Worm (Caenorhabditis elegans): ENCODE data around the gene srh-120.

srh-120 gene

DNA sequence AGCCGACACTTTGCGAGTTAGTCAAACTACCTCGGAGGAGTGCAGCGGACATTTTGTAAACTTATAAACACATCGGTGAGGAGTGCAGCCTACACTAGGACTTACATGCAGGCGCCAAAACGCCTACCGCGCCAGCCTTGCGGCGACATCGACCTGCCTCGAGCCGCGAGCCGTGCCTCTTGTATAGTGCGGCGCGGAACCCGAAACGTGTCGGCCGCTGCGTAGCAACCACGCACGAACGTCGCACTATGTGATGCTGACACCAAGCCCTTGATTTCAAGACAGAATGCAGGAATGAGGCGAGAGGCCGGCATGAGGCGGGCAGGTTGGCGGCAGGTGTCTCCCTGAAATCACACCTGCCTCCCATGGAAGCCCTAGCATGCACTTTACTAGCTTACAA is 33.8 kb downstream of the srh-120 start:
- TF ChIP-seq fax-1 (tag; optimal IDR thresholded peaks at IDR 0.05) = no peak
- TF ChIP-seq mec-3 (tag; optimal IDR thresholded peaks at IDR 0.05; ENCODE audit: borderline replicate concordance) = no peak
- TF ChIP-seq hlh-13 (GFP tag; optimal IDR thresholded peaks at IDR 0.05) = no peak
- TF ChIP-seq ceh-30 (tag; optimal IDR thresholded peaks at IDR 0.05) = no peak
- TF ChIP-seq ttx-3 (tag; optimal IDR thresholded peaks at IDR 0.05) = no peak
- TF ChIP-seq ceh-22 (tag; optimal IDR thresholded peaks at IDR 0.05) = no peak
- no peak for TF ChIP-seq rnt-1 (tag; optimal IDR thresholded peaks at IDR 0.05)
- TF ChIP-seq hlh-30 (tag; optimal IDR thresholded peaks at IDR 0.05; ENCODE audit: insufficient read depth) = no peak
- no peak for TF ChIP-seq npax-4 (tag; optimal IDR thresholded peaks at IDR 0.05)

DNA sequence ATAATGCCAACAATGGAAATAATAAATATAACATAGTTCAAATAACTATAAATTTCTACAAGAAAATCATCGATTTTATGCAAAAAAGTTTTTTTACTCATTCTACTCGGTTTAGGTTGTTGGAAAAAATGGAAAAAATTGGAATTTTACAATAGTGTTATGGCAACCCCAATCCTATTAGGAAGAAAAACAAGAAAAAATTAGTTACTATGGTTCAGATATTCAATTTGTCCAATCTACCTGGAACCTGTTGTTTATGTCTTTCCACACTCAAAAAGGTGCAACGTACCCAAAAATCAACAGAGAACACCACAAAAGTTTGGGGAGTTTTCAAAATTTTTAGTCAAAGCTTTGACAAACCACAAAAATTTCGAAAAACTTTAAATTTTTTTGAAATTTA is 34.6 kb downstream of the srh-120 start, which contains the start of gene T27C5.10:
T27C5.10 (minus strand) TSS at position 101 of the 400 bp plus-strand sequence.
- TF ChIP-seq madf-2 (tag; optimal IDR thresholded peaks at IDR 0.05) = no peak
- TF ChIP-seq ceh-24 (tag; optimal IDR thresholded peaks at IDR 0.05) = no peak
- no peak for TF ChIP-seq fax-1 (tag; optimal IDR thresholded peaks at IDR 0.05)
- no peak for TF ChIP-seq pha-4 (tag; optimal IDR thresholded peaks at IDR 0.05)
- no peak for TF ChIP-seq ztf-16 (tag; optimal IDR thresholded peaks at IDR 0.05)
- TF ChIP-seq hlh-8 (tag; optimal IDR thresholded peaks at IDR 0.05) = no peak
- TF ChIP-seq ama-1 (optimal IDR thresholded peaks at IDR 0.05) = no peak
- no peak for TF ChIP-seq tbx-2 (tag; optimal IDR thresholded peaks at IDR 0.05)
- TF ChIP-seq ahr-1 (tag; optimal IDR thresholded peaks at IDR 0.05) = no peak
- TF ChIP-seq ceh-14 (tag; optimal IDR thresholded peaks at IDR 0.05) = no peak
- no peak for TF ChIP-seq K09A11.1 (tag; optimal IDR thresholded peaks at IDR 0.05; ENCODE audit: insufficient read depth)
- no peak for TF ChIP-seq ref-2 (tag; optimal IDR thresholded peaks at IDR 0.05)
- no peak for TF ChIP-seq pat-9 (tag; optimal IDR thresholded peaks at IDR 0.05)
- no peak for TF ChIP-seq che-1 (tag; optimal IDR thresholded peaks at IDR 0.05)
- TF ChIP-seq fkh-10 (GFP tag; optimal IDR thresholded peaks at IDR 0.05) = no peak
- TF ChIP-seq unc-42 (tag; optimal IDR thresholded peaks at IDR 0.05) = no peak
- no peak for TF ChIP-seq ceh-6 (GFP tag; optimal IDR thresholded peaks at IDR 0.05)
- TF ChIP-seq sox-2 (GFP tag; IDR thresholded peaks at IDR 0.05) = no peak
- no peak for TF ChIP-seq nhr-232 (tag; optimal IDR thresholded peaks at IDR 0.05)
- TF ChIP-seq lim-6 (tag; optimal IDR thresholded peaks at IDR 0.05) = no peak

DNA sequence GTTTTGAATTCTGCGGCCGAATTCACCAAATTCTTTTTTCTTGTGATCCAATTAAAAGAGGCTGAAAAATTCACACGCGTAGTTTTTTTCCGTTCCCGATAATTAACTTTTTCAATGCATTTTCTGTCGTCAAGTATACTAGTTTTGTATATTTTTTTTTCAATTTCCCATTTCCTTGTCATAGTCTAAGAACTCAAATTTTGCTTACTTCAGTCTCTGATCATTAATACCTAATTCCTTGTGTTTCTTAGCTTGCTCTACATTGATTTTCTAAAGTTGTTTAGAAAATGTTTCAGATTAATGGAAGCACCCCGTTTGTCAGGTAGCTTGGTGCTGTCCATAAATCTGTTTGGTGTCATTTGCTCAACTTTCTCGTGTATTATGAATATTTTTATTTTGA is 35.4 kb downstream of the srh-120 start, which contains the start of gene srbc-27:
srbc-27 (plus strand) TSS at position 301 of the 400 bp plus-strand sequence.
- TF ChIP-seq C38D4.7 (GFP tag; optimal IDR thresholded peaks at IDR 0.05) (no peak), K09A11.1 (tag; optimal IDR thresholded peaks at IDR 0.05; ENCODE audit: insufficient read depth) (no peak), dmd-4 (tag; optimal IDR thresholded peaks at IDR 0.05; ENCODE audit: borderline replicate concordance) (no peak), pha-4 (tag; optimal IDR thresholded peaks at IDR 0.05) (no peak), unc-55 (GFP tag; optimal IDR thresholded peaks at IDR 0.05) (no peak), syd-9 (tag; optimal IDR thresholded peaks at IDR 0.05) (no peak), T23F11.4 (GFP tag; optimal IDR thresholded peaks at IDR 0.05) (no peak), ceh-14 (tag; optimal IDR thresholded peaks at IDR 0.05) (no peak), ets-4 (tag; optimal IDR thresholded peaks at IDR 0.05) (no peak), K02D7.2 (tag; optimal IDR thresholded peaks at IDR 0.05) (no peak), fkh-6 (tag; optimal IDR thresholded peaks at IDR 0.05) (no peak), npax-4 (tag; optimal IDR thresholded peaks at IDR 0.05) (no peak)

DNA sequence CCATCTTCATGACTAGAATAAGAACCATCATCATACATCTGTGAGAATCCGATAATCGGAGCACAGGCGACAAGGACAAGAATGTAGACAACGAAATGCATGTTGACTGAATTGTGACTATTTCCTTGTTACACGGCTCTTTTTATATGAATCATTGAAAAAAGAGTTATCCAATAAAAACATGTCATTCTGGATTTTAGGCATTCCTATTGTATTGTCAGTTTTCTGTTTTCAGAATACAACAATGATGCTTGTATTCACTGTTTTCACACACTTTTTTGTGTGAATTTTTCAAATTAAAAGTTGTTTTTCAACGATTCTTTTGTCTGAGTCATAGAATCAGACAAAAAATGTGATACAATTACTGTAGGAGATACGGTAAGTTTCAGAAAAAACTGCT is 41.0 kb downstream of the srh-120 start, which contains the start of gene F20E11.18:
F20E11.18 (minus strand) TSS at position 101 of the 400 bp plus-strand sequence.
- TF ChIP-seq ceh-48 (tag; optimal IDR thresholded peaks at IDR 0.05) (no peak), ceh-31 (tag; optimal IDR thresholded peaks at IDR 0.05) (no peak), tbx-2 (tag; optimal IDR thresholded peaks at IDR 0.05) (no peak), ahr-1 (tag; optimal IDR thresholded peaks at IDR 0.05) (no peak), syd-9 (tag; optimal IDR thresholded peaks at IDR 0.05) (no peak), ttx-3 (tag; optimal IDR thresholded peaks at IDR 0.05) (no peak), hlh-13 (GFP tag; optimal IDR thresholded peaks at IDR 0.05) (no peak), pat-9 (tag; optimal IDR thresholded peaks at IDR 0.05) (no peak), ceh-14 (tag; optimal IDR thresholded peaks at IDR 0.05) (no peak), lim-6 (tag; optimal IDR thresholded peaks at IDR 0.05) (no peak), fkh-6 (tag; optimal IDR thresholded peaks at IDR 0.05) (no peak), unc-86 (tag; optimal IDR thresholded peaks at IDR 0.05) (no peak), pqm-1 (tag; optimal IDR thresholded peaks at IDR 0.05) (no peak)
